Worm (Caenorhabditis elegans) whole organism, young adult: ENCODE data around the gene acr-8.
A peak's percentile ranks its signal among the peaks of the same experiment; 100 is the strongest.

Experiments used
- B0336.3 ChIP-seq: fragments of 200-800 bp; sonication (Bioruptor generic); IDR thresholded peaks from 2 replicates; pipeline ENCODE4 v1.3.6; 2022; ENCODE audit warnings: missing genetic modification characterization, missing compliant biosample characterization
- D2030.7 ChIP-seq: fragments of 200-800 bp; sonication (Bioruptor generic); IDR thresholded peaks from 2 replicates; pipeline ENCODE4 v1.3.6; 2022; ENCODE audit warnings: missing genetic modification reagents, missing genetic modification characterization, missing compliant biosample characterization
- F10E7.11 ChIP-seq: sonication (generic microtip); optimal IDR thresholded peaks from 2 replicates; lab custom pipeline; 2017; ENCODE audit warnings: mild to moderate bottlenecking, missing genetic modification characterization, moderate library complexity, missing compliant biosample characterization
- F22D6.2 ChIP-seq: sonication (generic microtip); optimal IDR thresholded peaks from 2 replicates; lab custom pipeline; 2016; ENCODE audit warnings: mild to moderate bottlenecking, missing genetic modification characterization, missing compliant biosample characterization
- F23B12.7 ChIP-seq: sonication (generic microtip); optimal IDR thresholded peaks from 2 replicates; lab custom pipeline; 2017; ENCODE audit warnings: missing genetic modification characterization, mild to moderate bottlenecking, missing compliant biosample characterization, antibody characterized with exemption, moderate library complexity; ENCODE audit not compliant: insufficient read depth
- F39B2.1 ChIP-seq: fragments of 200-800 bp; sonication (Bioruptor generic); IDR thresholded peaks from 2 replicates; pipeline ENCODE4 v1.3.6; 2022; ENCODE audit warnings: missing genetic modification reagents, missing genetic modification characterization, missing compliant biosample characterization
- Y53G8AR.9 ChIP-seq: fragments of 200-800 bp; sonication (Bioruptor generic); conservative IDR thresholded peaks from 2 replicates; pipeline ENCODE4 v1.3.6; 2022; ENCODE audit warnings: missing genetic modification reagents, missing genetic modification characterization, missing compliant biosample characterization
- Y56A3A.18 ChIP-seq: fragments of 200-800 bp; sonication (Bioruptor generic); IDR thresholded peaks from 2 replicates; pipeline ENCODE4 v1.3.6; 2022; ENCODE audit warnings: missing genetic modification reagents, missing genetic modification characterization, missing compliant biosample characterization
- Y79H2A.3 ChIP-seq: fragments of 200-800 bp; sonication (Bioruptor generic); conservative IDR thresholded peaks from 2 replicates; pipeline ENCODE4 v1.3.6; 2022; ENCODE audit warnings: missing genetic modification reagents, missing genetic modification characterization, missing compliant biosample characterization
- Y95B8A.8 ChIP-seq: fragments of 200-800 bp; sonication (Bioruptor generic); IDR thresholded peaks from 2 replicates; pipeline ENCODE4 v1.3.6; 2022; ENCODE audit warnings: missing genetic modification reagents, missing genetic modification characterization, missing compliant biosample characterization
- akir-1 ChIP-seq: fragments of 200-800 bp; sonication (Bioruptor generic); optimal IDR thresholded peaks from 2 replicates; lab custom pipeline; 2018; ENCODE audit warnings: mild to moderate bottlenecking, missing genetic modification characterization, moderate library complexity, missing compliant biosample characterization
- aptf-2 ChIP-seq: fragments of 200-800 bp; sonication (Bioruptor generic); conservative IDR thresholded peaks from 2 replicates; pipeline ENCODE4 v1.3.6; 2022; ENCODE audit warnings: missing genetic modification reagents, missing genetic modification characterization, missing compliant biosample characterization
- athp-1 ChIP-seq: sonication (generic microtip); optimal IDR thresholded peaks from 2 replicates; lab custom pipeline; 2017; ENCODE audit warnings: mild to moderate bottlenecking, missing genetic modification characterization, missing compliant biosample characterization
- bed-1 ChIP-seq: fragments of 200-800 bp; sonication (Bioruptor generic); IDR thresholded peaks from 2 replicates; pipeline ENCODE4 v1.3.6; 2022; ENCODE audit warnings: missing genetic modification reagents, missing genetic modification characterization, missing compliant biosample characterization
- bed-2 ChIP-seq: fragments of 200-800 bp; sonication (Bioruptor generic); IDR thresholded peaks from 2 replicates; pipeline ENCODE4 v1.3.6; 2022; ENCODE audit warnings: missing genetic modification reagents, missing genetic modification characterization, missing compliant biosample characterization
- cebp-2 ChIP-seq: fragments of 200-800 bp; sonication (Bioruptor generic); IDR thresholded peaks from 2 replicates; pipeline ENCODE4 v1.3.6; 2022; ENCODE audit warnings: missing genetic modification characterization, missing compliant biosample characterization
- ceh-100 ChIP-seq: fragments of 200-800 bp; sonication (Bioruptor generic); IDR thresholded peaks from 2 replicates; pipeline ENCODE4 v1.3.6; 2022; ENCODE audit warnings: missing genetic modification reagents, missing genetic modification characterization, missing compliant biosample characterization
- ceh-27 ChIP-seq: fragments of 200-800 bp; sonication (Bioruptor generic); optimal IDR thresholded peaks from 2 replicates; lab custom pipeline; 2018; ENCODE audit warnings: mild to moderate bottlenecking, missing genetic modification characterization, moderate library complexity, missing compliant biosample characterization
- ceh-40 ChIP-seq: fragments of 200-800 bp; sonication (Bioruptor generic); IDR thresholded peaks from 2 replicates; pipeline ENCODE4 v1.3.6; 2022; ENCODE audit warnings: missing genetic modification characterization, missing compliant biosample characterization
- ceh-58 ChIP-seq: fragments of 200-800 bp; sonication (Bioruptor generic); IDR thresholded peaks from 2 replicates; pipeline ENCODE4 v1.3.6; 2022; ENCODE audit warnings: missing genetic modification characterization, missing compliant biosample characterization
- egl-18 ChIP-seq: fragments of 200-800 bp; sonication (Bioruptor generic); IDR thresholded peaks from 2 replicates; pipeline ENCODE4 v1.3.6; 2022; ENCODE audit warnings: missing genetic modification reagents, missing genetic modification characterization, missing compliant biosample characterization
- egrh-3 ChIP-seq: fragments of 200-800 bp; sonication (Bioruptor generic); IDR thresholded peaks from 2 replicates; pipeline ENCODE4 v1.3.6; 2022; ENCODE audit warnings: missing genetic modification reagents, missing genetic modification characterization, missing compliant biosample characterization
- ekl-4 ChIP-seq: fragments of 200-800 bp; sonication (Bioruptor generic); IDR thresholded peaks from 2 replicates; pipeline ENCODE4 v1.3.6; 2022; ENCODE audit warnings: missing genetic modification reagents, missing genetic modification characterization, missing compliant biosample characterization
- gei-17 ChIP-seq: fragments of 200-800 bp; sonication (Bioruptor generic); optimal IDR thresholded peaks from 2 replicates; lab custom pipeline; 2018; ENCODE audit warnings: mild to moderate bottlenecking, missing genetic modification characterization, missing compliant biosample characterization
- him-1 ChIP-seq: sonication (generic microtip); optimal IDR thresholded peaks from 2 replicates; lab custom pipeline; 2016; ENCODE audit warnings: missing genotype, missing genetic modification reagents, missing genetic modification characterization, missing compliant biosample characterization
- hlh-12 ChIP-seq: sonication (generic microtip); optimal IDR thresholded peaks from 2 replicates; lab custom pipeline; 2016; ENCODE audit warnings: missing genetic modification characterization, missing compliant biosample characterization
- hmg-1.2 ChIP-seq: fragments of 200-800 bp; sonication (Bioruptor generic); IDR thresholded peaks from 2 replicates; pipeline ENCODE4 v1.3.6; 2022; ENCODE audit warnings: missing genetic modification reagents, missing genetic modification characterization, missing compliant biosample characterization
- hrde-1 ChIP-seq: sonication (generic microtip); optimal IDR thresholded peaks from 2 replicates; lab custom pipeline; 2016; ENCODE audit warnings: missing genetic modification characterization, mild to moderate bottlenecking, missing compliant biosample characterization, moderate library complexity, missing genotype, missing genetic modification reagents, borderline replicate concordance
- lin-35 ChIP-seq, 3 experiments: fragments of 150-350 bp in 2 of 3; sonication (generic microtip) in 1 of 3; optimal IDR thresholded peaks; 2 replicates each; lab custom pipeline; 2014 to 2018; ENCODE audit warnings: missing biosample characterization in 3 of 3, missing genetic modification characterization in 3 of 3, missing genetic modification reagents in 3 of 3
- lin-54 ChIP-seq: fragments of 200-800 bp; sonication (Bioruptor generic); optimal IDR thresholded peaks from 2 replicates; lab custom pipeline; 2018; ENCODE audit warnings: mild to moderate bottlenecking, missing genetic modification characterization, missing compliant biosample characterization
- lsy-27 ChIP-seq: sonication (generic microtip); optimal IDR thresholded peaks from 2 replicates; lab custom pipeline; 2017; ENCODE audit warnings: missing genetic modification characterization, mild to moderate bottlenecking, missing compliant biosample characterization, antibody characterized with exemption, missing genotype, borderline replicate concordance; ENCODE audit not compliant: insufficient read depth
- madf-3 ChIP-seq: fragments of 200-800 bp; sonication (Bioruptor generic); IDR thresholded peaks from 2 replicates; pipeline ENCODE4 v1.3.6; 2022; ENCODE audit warnings: missing genetic modification reagents, missing genetic modification characterization, missing compliant biosample characterization
- mcd-1 ChIP-seq: fragments of 200-800 bp; sonication (Bioruptor generic); IDR thresholded peaks from 2 replicates; pipeline ENCODE4 v1.3.6; 2022; ENCODE audit warnings: missing genetic modification reagents, missing genetic modification characterization, missing compliant biosample characterization
- mel-28 ChIP-seq: sonication (generic microtip); optimal IDR thresholded peaks from 2 replicates; lab custom pipeline; 2016; ENCODE audit warnings: borderline replicate concordance, mild to moderate bottlenecking, missing genetic modification characterization, missing compliant biosample characterization
- nhr-120 ChIP-seq: fragments of 200-800 bp; sonication (Bioruptor generic); IDR thresholded peaks from 2 replicates; pipeline ENCODE4 v1.3.6; 2022; ENCODE audit warnings: missing genetic modification characterization, missing compliant biosample characterization
- nhr-27 ChIP-seq: fragments of 200-800 bp; sonication (Bioruptor generic); optimal IDR thresholded peaks from 2 replicates; lab custom pipeline; 2018; ENCODE audit warnings: mild to moderate bottlenecking, missing genetic modification characterization, moderate library complexity, missing compliant biosample characterization
- nhr-80 ChIP-seq: sonication (generic microtip); optimal IDR thresholded peaks from 2 replicates; lab custom pipeline; 2016; ENCODE audit warnings: missing genetic modification characterization, missing compliant biosample characterization
- nhr-90 ChIP-seq: sonication (generic microtip); optimal IDR thresholded peaks from 2 replicates; lab custom pipeline; 2016; ENCODE audit warnings: missing genotype, mild to moderate bottlenecking, missing genetic modification characterization, missing compliant biosample characterization
- pbrm-1 ChIP-seq: fragments of 200-800 bp; sonication (Bioruptor generic); IDR thresholded peaks from 2 replicates; pipeline ENCODE4 v1.3.6; 2022; ENCODE audit warnings: missing genetic modification reagents, missing genetic modification characterization, missing compliant biosample characterization
- rcor-1 ChIP-seq: fragments of 200-800 bp; sonication (Bioruptor generic); IDR thresholded peaks from 2 replicates; pipeline ENCODE4 v1.3.6; 2022; ENCODE audit warnings: missing genetic modification reagents, missing genetic modification characterization, missing compliant biosample characterization
- rpc-1 ChIP-seq, 2 experiments: fragments of 150-350 bp in 1 of 2; sonication (generic microtip) in 1 of 2; optimal IDR thresholded peaks; 2 replicates each; lab custom pipeline; 2014 to 2018; ENCODE audit warnings: missing biosample characterization in 1 of 2, missing genetic modification characterization in 1 of 2, missing genetic modification reagents in 1 of 2, missing genotype in 1 of 2
- snpc-1.3 ChIP-seq: sonication (generic microtip); optimal IDR thresholded peaks from 2 replicates; lab custom pipeline; 2017; ENCODE audit warnings: missing genetic modification characterization, mild to moderate bottlenecking, missing compliant biosample characterization, antibody characterized with exemption, moderate library complexity, missing genotype, missing genetic modification reagents; ENCODE audit not compliant: insufficient read depth
- sptf-2 ChIP-seq: fragments of 200-800 bp; sonication (Bioruptor generic); optimal IDR thresholded peaks from 2 replicates; lab custom pipeline; 2018; ENCODE audit warnings: mild to moderate bottlenecking, missing genetic modification characterization, missing compliant biosample characterization
- tbx-9 ChIP-seq: sonication (generic microtip); optimal IDR thresholded peaks from 2 replicates; lab custom pipeline; 2016; ENCODE audit warnings: borderline replicate concordance, missing genetic modification characterization, inconsistent platforms, missing compliant biosample characterization
- unc-130 ChIP-seq: sonication (generic microtip); optimal IDR thresholded peaks from 2 replicates; lab custom pipeline; 2016; ENCODE audit warnings: missing genetic modification reagents, missing genetic modification characterization, missing compliant biosample characterization
- zim-3 ChIP-seq: sonication (generic microtip); optimal IDR thresholded peaks from 2 replicates; lab custom pipeline; 2017; ENCODE audit warnings: mild to moderate bottlenecking, missing genetic modification characterization, moderate library complexity, missing compliant biosample characterization
- ztf-18 ChIP-seq: sonication (generic microtip); optimal IDR thresholded peaks from 2 replicates; lab custom pipeline; 2016; ENCODE audit warnings: missing genotype, mild to moderate bottlenecking, missing genetic modification characterization, missing compliant biosample characterization
- ztf-26 ChIP-seq: sonication (generic microtip); optimal IDR thresholded peaks from 2 replicates; lab custom pipeline; 2017; ENCODE audit warnings: missing genetic modification characterization, missing compliant biosample characterization
- ztf-6 ChIP-seq: fragments of 200-800 bp; sonication (Bioruptor generic); IDR thresholded peaks from 2 replicates; pipeline ENCODE4 v1.3.6; 2022; ENCODE audit warnings: missing genetic modification reagents, missing genetic modification characterization, missing compliant biosample characterization

Gene acr-8

ce11 chrX:10377663-10378062 lies 34.9 kb upstream of the acr-8 start (continued):
- TF ChIP-seq B0336.3 (GFP tag; lab: Robert Waterston, UW) (peak; percentile 54; the same call in 1 of the 2 replicates), rcor-1 (GFP tag; lab: Robert Waterston, UW) (peak; percentile 45; the same call in 1 of the 2 replicates), hlh-12 (tag; lab: Kevin White, UChicago) (no peak), egl-18 (GFP tag; lab: Robert Waterston, UW) (no peak), mcd-1 (GFP tag; lab: Robert Waterston, UW) (peak; percentile 73), Y95B8A.8 (GFP tag; lab: Robert Waterston, UW) (no peak), akir-1 (no peak), ztf-26 (tag; lab: Kevin White, UChicago) (peak; percentile 65), ceh-40 (no peak), nhr-90 (tag; lab: Kevin White, UChicago) (no peak), ztf-6 (GFP tag; lab: Robert Waterston, UW) (no peak), athp-1 (tag; lab: Kevin White, UChicago) (no peak), Y79H2A.3 (no peak), sptf-2 (no peak), Y53G8AR.9 (GFP tag; lab: Robert Waterston, UW) (no peak), ceh-100 (no peak), snpc-1.3 (no peak), nhr-120 (GFP tag; lab: Robert Waterston, UW) (no peak), Y56A3A.18 (GFP tag; lab: Robert Waterston, UW) (no peak), bed-1 (no peak), lin-54 (GFP tag; lab: Kevin White, UChicago) (no peak), zim-3 (no peak), madf-3 (GFP tag; lab: Robert Waterston, UW) (no peak), pbrm-1 (GFP tag; lab: Robert Waterston, UW) (peak; percentile 59; the same call in 1 of the 2 replicates), ceh-58 (GFP tag; lab: Robert Waterston, UW) (no peak), lin-35 (GFP tag; optimal IDR thresholded peaks at IDR 0.05; lab: Kevin White, UChicago) (no peak), ekl-4 (GFP tag; lab: Robert Waterston, UW) (no peak), ztf-18 (tag; lab: Kevin White, UChicago) (peak; percentile 93), F22D6.2 (tag; lab: Kevin White, UChicago) (peak; percentile 33), tbx-9 (tag; lab: Kevin White, UChicago) (no peak), ceh-27 (GFP tag; lab: Kevin White, UChicago) (no peak), gei-17 (GFP tag; lab: Kevin White, UChicago) (peak; percentile 31), him-1 (tag; lab: Kevin White, UChicago) (no peak), lsy-27 (no peak), F23B12.7 (peak; percentile 26), nhr-80 (tag; lab: Kevin White, UChicago) (peak; percentile 65), mel-28 (tag; lab: Kevin White, UChicago) (no peak), aptf-2 (GFP tag; lab: Robert Waterston, UW) (no peak), F39B2.1 (no peak), cebp-2 (GFP tag; lab: Robert Waterston, UW) (no peak), rpc-1 (optimal IDR thresholded peaks at IDR 0.05; lab: Kevin White, UChicago) (no peak), rpc-1 (tag; optimal IDR thresholded peaks at IDR 0.05; lab: Kevin White, UChicago) (no peak), nhr-27 (no peak), egrh-3 (GFP tag; lab: Robert Waterston, UW) (no peak), hmg-1.2 (GFP tag; lab: Robert Waterston, UW) (peak; percentile 95), D2030.7 (GFP tag; lab: Robert Waterston, UW) (no peak), hrde-1 (tag; lab: Kevin White, UChicago) (no peak), F10E7.11 (no peak), unc-130 (GFP tag; lab: Kevin White, UChicago) (no peak), bed-2 (no peak)
